Worm (Caenorhabditis elegans) whole organism, L1 larva: ENCODE measurements around the gene Y57E12B.1.

Source experiments
- aly-2 ChIP-seq: fragments of 150-350 bp; optimal IDR thresholded peaks from 2 replicates; lab custom pipeline; 2014; ENCODE audit warnings: missing biosample characterization, missing genetic modification characterization
- fos-1 ChIP-seq: fragments of 150-350 bp; optimal IDR thresholded peaks from 2 replicates; lab custom pipeline; 2014; ENCODE audit warnings: missing biosample characterization, missing genetic modification characterization
- nhr-11 ChIP-seq: fragments of 150-350 bp; optimal IDR thresholded peaks from 2 replicates; lab custom pipeline; 2014; ENCODE audit warnings: missing biosample characterization, missing genetic modification characterization
- nhr-12 ChIP-seq: sonication (generic microtip); optimal IDR thresholded peaks from 2 replicates; lab custom pipeline; 2017; ENCODE audit warnings: missing biosample characterization, missing genetic modification characterization

ce11 chrV:6969950-6970532, 21.7 kb downstream of the Y57E12B.1 start, which contains the start of gene ptr-15:
- TF ChIP-seq nhr-12 (no peak), nhr-11 (no peak), fos-1 (tag; lab: Kevin White, UChicago) (no peak), aly-2 (tag; lab: Kevin White, UChicago) (no peak)
